Fruit fly (Drosophila melanogaster): ENCODE results near the gene chinmo.

chinmo gene

DNA sequence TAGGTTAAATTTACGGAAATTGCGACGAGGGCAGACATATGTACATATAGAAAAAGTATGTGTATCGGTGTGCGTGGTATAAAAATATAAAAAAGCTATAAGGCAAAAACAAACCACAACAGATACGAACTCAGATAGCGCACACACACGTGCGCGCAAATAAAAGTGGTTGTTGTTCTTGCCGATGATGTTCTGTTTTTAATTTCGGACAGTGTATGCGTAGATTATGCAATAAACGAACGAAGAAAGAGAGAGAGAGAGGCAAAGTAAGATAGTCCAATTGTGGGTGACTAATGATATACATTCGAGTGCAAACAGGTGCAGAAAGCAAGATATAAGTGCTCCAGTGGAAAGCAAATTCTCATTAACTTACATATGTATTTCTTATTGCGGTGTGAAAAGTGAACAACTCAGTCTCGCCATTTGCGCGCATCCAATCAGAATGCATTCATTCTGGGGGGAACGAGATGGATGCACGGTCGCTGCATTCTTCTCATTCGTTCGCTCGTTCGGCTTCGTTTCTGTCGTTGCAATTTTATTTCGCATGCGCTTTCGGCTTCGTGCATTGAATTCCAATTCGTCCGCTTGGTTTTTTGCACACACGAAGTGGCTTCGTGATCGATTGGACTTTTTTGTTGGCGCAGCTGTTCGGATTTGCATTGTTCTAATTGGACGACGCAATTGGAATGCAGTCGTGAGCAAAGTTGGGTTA lies 18.4 kb downstream of the chinmo start (continued):
- TF ChIP-seq prd (optimal IDR thresholded peaks at IDR 0.05), result no peak
- TF ChIP-seq prd (GFP tag; IDR thresholded peaks at IDR 0.05), result no peak
- no peak for TF ChIP-seq CG11247 (GFP tag; IDR thresholded peaks at IDR 0.05)
- TF ChIP-seq ewg (GFP tag; optimal IDR thresholded peaks at IDR 0.05), result no peak
- TF ChIP-seq oc (tag; optimal IDR thresholded peaks at IDR 0.05), result no peak
- no peak for TF ChIP-seq CG6683 (GFP tag; optimal IDR thresholded peaks at IDR 0.05)
- no peak for TF ChIP-seq C15 (GFP tag; IDR thresholded peaks at IDR 0.05)
- TF ChIP-seq Fer1 (GFP tag; optimal IDR thresholded peaks at IDR 0.05), result peak; percentile 17
- TF ChIP-seq esg (GFP tag; conservative IDR thresholded peaks at IDR 0.05), result no peak
- TF ChIP-seq CG11695 (GFP tag; IDR thresholded peaks at IDR 0.05), result no peak
- TF ChIP-seq Doc3 (GFP tag; IDR thresholded peaks at IDR 0.05; ENCODE audit: partially characterized antibody), result no peak
- TF ChIP-seq CG6854 (GFP tag; optimal IDR thresholded peaks at IDR 0.05), result no peak
- TF ChIP-seq CG6175 (GFP tag; IDR thresholded peaks at IDR 0.05), result no peak
- no peak for TF ChIP-seq salm (tag; optimal IDR thresholded peaks at IDR 0.05)
- no peak for TF ChIP-seq CG11085 (GFP tag; IDR thresholded peaks at IDR 0.05)
- no peak for TF ChIP-seq aop (GFP tag; IDR thresholded peaks at IDR 0.05)
- TF ChIP-seq inv (GFP tag; IDR thresholded peaks at IDR 0.05; ENCODE audit: partially characterized antibody), result no peak
- TF ChIP-seq E2f1 (GFP tag; IDR thresholded peaks at IDR 0.05), result no peak
- TF ChIP-seq Bdp1 (GFP tag; optimal IDR thresholded peaks at IDR 0.05), result no peak
- TF ChIP-seq CG7372 (GFP tag; IDR thresholded peaks at IDR 0.05), result no peak
- peak; percentile 32 for TF ChIP-seq kah (GFP tag; optimal IDR thresholded peaks at IDR 0.05)
- TF ChIP-seq nmo (GFP tag; optimal IDR thresholded peaks at IDR 0.05), result no peak
- TF ChIP-seq CG4820 (GFP tag; optimal IDR thresholded peaks at IDR 0.05), result no peak
- no peak for TF ChIP-seq CG18619 (GFP tag; optimal IDR thresholded peaks at IDR 0.05)
- no peak for TF ChIP-seq Sry-β (GFP tag; optimal IDR thresholded peaks at IDR 0.05)
- TF ChIP-seq Antp (GFP tag; optimal IDR thresholded peaks at IDR 0.05), result no peak
- TF ChIP-seq cg (GFP tag; optimal IDR thresholded peaks at IDR 0.05), result peak; percentile 57
- TF ChIP-seq CG1792 (GFP tag; optimal IDR thresholded peaks at IDR 0.05), result no peak
- TF ChIP-seq crol (GFP tag; IDR thresholded peaks at IDR 0.05), result no peak
- no peak for TF ChIP-seq al (GFP tag; IDR thresholded peaks at IDR 0.05)
- TF ChIP-seq insv (GFP tag; optimal IDR thresholded peaks at IDR 0.05), result peak in 1 of 2 experiments; percentile 83
- no peak for TF ChIP-seq run (tag; optimal IDR thresholded peaks at IDR 0.05)
- TF ChIP-seq eve (GFP tag; optimal IDR thresholded peaks at IDR 0.05), result peak in 1 of 2 experiments; percentile 15
- no peak for TF ChIP-seq Dip2 (GFP tag; IDR thresholded peaks at IDR 0.05)
- TF ChIP-seq CG30431 (GFP tag; optimal IDR thresholded peaks at IDR 0.05), result no peak
- no peak for TF ChIP-seq CG8281 (tag; optimal IDR thresholded peaks at IDR 0.05)
- TF ChIP-seq exex (tag; optimal IDR thresholded peaks at IDR 0.05), result peak; percentile 32
- TF ChIP-seq row (GFP tag; IDR thresholded peaks at IDR 0.05), result peak; percentile 22; the same call in 1 of the 3 replicates
- peak; percentile 15 for TF ChIP-seq CG18599 (GFP tag; optimal IDR thresholded peaks at IDR 0.05)
- TF ChIP-seq CG10267 (tag; optimal IDR thresholded peaks at IDR 0.05), result no peak
- TF ChIP-seq CG12299 (tag; optimal IDR thresholded peaks at IDR 0.05), result no peak
- peak; percentile 47 for TF ChIP-seq Med (GFP tag)
- TF ChIP-seq rib (GFP tag; IDR thresholded peaks at IDR 0.05), result no peak
- peak; percentile 85 for TF ChIP-seq CG15479 (GFP tag; optimal IDR thresholded peaks at IDR 0.05)
- no peak for TF ChIP-seq jigr1 (GFP tag; IDR thresholded peaks at IDR 0.05)
- no peak for TF ChIP-seq CG2202 (tag; optimal IDR thresholded peaks at IDR 0.05)
- TF ChIP-seq CG14860 (GFP tag; IDR thresholded peaks at IDR 0.05; ENCODE audit: partially characterized antibody), result no peak
- no peak for TF ChIP-seq CG9932 (GFP tag; IDR thresholded peaks at IDR 0.05)
- peak; percentile 77 for TF ChIP-seq Elba2 (GFP tag; optimal IDR thresholded peaks at IDR 0.05)
- TF ChIP-seq CG9817 (tag; optimal IDR thresholded peaks at IDR 0.05), result no peak
- no peak for TF ChIP-seq Gsc (GFP tag; IDR thresholded peaks at IDR 0.05)
